Fruit fly (Drosophila melanogaster) whole organism, adult: ENCODE data around the gene CG9500.

Experiments used
- CG12768 ChIP-seq: fragments of 200-800 bp; sonication (Bioruptor generic); optimal IDR thresholded peaks from 2 replicates; lab custom pipeline; 2017; ENCODE audit warnings: missing biosample characterization, missing genetic modification characterization, mild to moderate bottlenecking, moderate library complexity, missing genetic modification reagents
- CG14711 ChIP-seq: fragments of 200-800 bp; sonication (Bioruptor generic); optimal IDR thresholded peaks from 2 replicates; lab custom pipeline; 2018; ENCODE audit warnings: missing biosample characterization, mild to moderate bottlenecking, missing genetic modification characterization, moderate library complexity
- CG1620 ChIP-seq: fragments of 200-800 bp; sonication (Bioruptor generic); optimal IDR thresholded peaks from 2 replicates; lab custom pipeline; 2016; ENCODE audit warnings: missing biosample characterization, missing genetic modification characterization
- CG5204 ChIP-seq: fragments of 200-800 bp; sonication (Bioruptor generic); optimal IDR thresholded peaks from 2 replicates; lab custom pipeline; 2016; ENCODE audit warnings: missing biosample characterization, missing genetic modification characterization
- CG7045 ChIP-seq: fragments of 200-800 bp; sonication (Bioruptor generic); optimal IDR thresholded peaks from 2 replicates; lab custom pipeline; 2017; ENCODE audit warnings: missing biosample characterization, mild to moderate bottlenecking, missing genetic modification characterization
- CG7101 ChIP-seq: fragments of 200-800 bp; sonication (Bioruptor generic); optimal IDR thresholded peaks from 2 replicates; lab custom pipeline; 2018; ENCODE audit warnings: missing biosample characterization, mild to moderate bottlenecking, missing genetic modification characterization, moderate library complexity
- Clk ChIP-seq: fragments of 200-800 bp; sonication (Bioruptor generic); optimal IDR thresholded peaks from 2 replicates; lab custom pipeline; 2017; ENCODE audit warnings: missing biosample characterization, missing genetic modification characterization
- Crg-1 ChIP-seq: fragments of 200-800 bp; sonication (Bioruptor generic); optimal IDR thresholded peaks from 2 replicates; lab custom pipeline; 2016; ENCODE audit warnings: missing biosample characterization, missing genetic modification characterization
- bab1 ChIP-seq: fragments of 200-800 bp; sonication (Bioruptor generic); optimal IDR thresholded peaks from 3 replicates; lab custom pipeline; 2019; ENCODE audit warnings: missing biosample characterization, mild to moderate bottlenecking, missing genetic modification characterization, moderate library complexity
- cnc ChIP-seq, 2 experiments: fragments of >200 bp; optimal IDR thresholded peaks; 2 replicates each; lab custom pipeline; 2017
- kay ChIP-seq: fragments of 200-800 bp; sonication (Bioruptor generic); peaks from one replicate; lab custom pipeline; 2016; ENCODE audit warnings: missing biosample characterization, missing genetic modification characterization, borderline replicate concordance
- ovo ChIP-seq: fragments of 200-800 bp; sonication (Bioruptor generic); optimal IDR thresholded peaks from 2 replicates; lab custom pipeline; 2016; ENCODE audit warnings: missing biosample characterization, missing genetic modification characterization

dm6 chr2L:6366924-6367323 lies 8.8 kb upstream of the CG9500 start:
- TF ChIP-seq Crg-1, result no peak
- no peak for TF ChIP-seq cnc (optimal IDR thresholded peaks at IDR 0.05; lab: Kevin White, UChicago)
- no peak for TF ChIP-seq Clk
- no peak for TF ChIP-seq bab1 (GFP tag; lab: Kevin White, UChicago)
- no peak for TF ChIP-seq CG14711 (tag; lab: Kevin White, UChicago)
- no peak for TF ChIP-seq CG12768
- TF ChIP-seq ovo (GFP tag; lab: Kevin White, UChicago), result no peak
- no peak for TF ChIP-seq kay (GFP tag; lab: Kevin White, UChicago)
- no peak for TF ChIP-seq CG5204
- TF ChIP-seq CG7101 (tag; lab: Kevin White, UChicago), result no peak
- TF ChIP-seq CG7045 (GFP tag; lab: Kevin White, UChicago), result no peak
- no peak for TF ChIP-seq CG1620 (GFP tag; lab: Kevin White, UChicago)
